Fruit fly (Drosophila melanogaster) whole organism, embryonic: Measurements from ENCODE around the gene dock.
A peak's percentile ranks its signal among the peaks of the same experiment; 100 is the strongest.

Source experiments
- Aef1 ChIP-seq: fragments of 200-800 bp; sonication (Bioruptor generic); IDR thresholded peaks from 3 replicates; pipeline ENCODE4 v1.3.6; 2022; ENCODE audit warnings: missing biosample characterization, missing genetic modification characterization
- CG10209 ChIP-seq: fragments of 200-800 bp; sonication (Bioruptor generic); optimal IDR thresholded peaks from 3 replicates; lab custom pipeline; 2017; ENCODE audit warnings: missing biosample characterization, mild to moderate bottlenecking, missing genetic modification characterization, missing genetic modification reagents
- CG10267 ChIP-seq: fragments of 200-800 bp; sonication (Bioruptor generic); optimal IDR thresholded peaks from 2 replicates; lab custom pipeline; 2018; ENCODE audit warnings: missing biosample characterization, mild to moderate bottlenecking, missing genetic modification characterization, moderate library complexity
- CG10543 ChIP-seq: fragments of 200-800 bp; sonication (Bioruptor generic); optimal IDR thresholded peaks from 3 replicates; lab custom pipeline; 2017; ENCODE audit warnings: missing biosample characterization, mild to moderate bottlenecking, missing genetic modification characterization, moderate library complexity
- CG11085 ChIP-seq: fragments of 200-800 bp; sonication (Bioruptor generic); IDR thresholded peaks from 2 replicates; pipeline ENCODE4 v1.3.6; 2022; ENCODE audit warnings: missing biosample characterization, missing genetic modification characterization
- CG12104 ChIP-seq: fragments of 200-800 bp; sonication (Bioruptor generic); optimal IDR thresholded peaks from 3 replicates; lab custom pipeline; 2016; ENCODE audit warnings: missing biosample characterization, missing genetic modification characterization
- CG13775 ChIP-seq: fragments of 200-800 bp; sonication (Bioruptor generic); optimal IDR thresholded peaks from 3 replicates; lab custom pipeline; 2017; ENCODE audit warnings: missing biosample characterization, mild to moderate bottlenecking, missing genetic modification characterization
- CG14710 ChIP-seq: fragments of 200-800 bp; sonication (Bioruptor generic); optimal IDR thresholded peaks from 3 replicates; lab custom pipeline; 2019; ENCODE audit warnings: missing biosample characterization, mild to moderate bottlenecking, missing genetic modification characterization, moderate library complexity
- CG15514 ChIP-seq: fragments of 200-800 bp; sonication (Bioruptor generic); optimal IDR thresholded peaks from 3 replicates; lab custom pipeline; 2017; ENCODE audit warnings: missing biosample characterization, missing genetic modification characterization, mild to moderate bottlenecking, moderate library complexity, missing genetic modification reagents
- CG16779 ChIP-seq: fragments of 200-800 bp; sonication (Bioruptor generic); IDR thresholded peaks from 2 replicates; pipeline ENCODE4 v1.3.6; 2022; ENCODE audit warnings: missing biosample characterization, missing genetic modification characterization
- CG2116 ChIP-seq: fragments of 200-800 bp; sonication (Bioruptor generic); optimal IDR thresholded peaks from 3 replicates; lab custom pipeline; 2018; ENCODE audit warnings: missing biosample characterization, mild to moderate bottlenecking, missing genetic modification characterization
- CG4617 ChIP-seq: fragments of 200-800 bp; sonication (Bioruptor generic); optimal IDR thresholded peaks from 3 replicates; lab custom pipeline; 2016; ENCODE audit warnings: missing biosample characterization, missing genetic modification characterization, borderline replicate concordance
- CG7372 ChIP-seq: fragments of 200-800 bp; sonication (Bioruptor generic); IDR thresholded peaks from 2 replicates; pipeline ENCODE4 v1.3.6; 2022; ENCODE audit warnings: missing biosample characterization, missing genetic modification characterization
- D19A ChIP-seq: fragments of 200-800 bp; optimal IDR thresholded peaks from 3 replicates; lab custom pipeline; 2019; ENCODE audit warnings: missing biosample characterization, mild to moderate bottlenecking, missing genetic modification characterization, moderate library complexity
- Dad ChIP-seq: fragments of 200-800 bp; sonication (Bioruptor generic); optimal IDR thresholded peaks from 3 replicates; lab custom pipeline; 2016; ENCODE audit warnings: missing biosample characterization, missing genetic modification characterization
- Dip3 ChIP-seq: fragments of 200-800 bp; sonication (Bioruptor generic); optimal IDR thresholded peaks from 3 replicates; lab custom pipeline; 2016; ENCODE audit warnings: missing biosample characterization, missing genetic modification characterization
- Doc2 ChIP-seq: fragments of 200-800 bp; sonication (Bioruptor generic); IDR thresholded peaks from 2 replicates; pipeline ENCODE4 v1.3.6; 2022; ENCODE audit warnings: missing biosample characterization, missing genetic modification characterization
- Dref ChIP-seq: fragments of 200-800 bp; sonication (Bioruptor generic); IDR thresholded peaks from 2 replicates; pipeline ENCODE4 v1.3.6; 2022; ENCODE audit warnings: missing biosample characterization, missing genetic modification characterization
- Eip74EF ChIP-seq, 2 experiments: fragments of 200-800 bp in 1 of 2; fragments of >200 bp in 1 of 2; sonication (Bioruptor generic) in 1 of 2; optimal IDR thresholded peaks; 2 replicates each; lab custom pipeline; 2017 to 2019; ENCODE audit warnings: missing biosample characterization in 2 of 2, missing genetic modification characterization in 2 of 2, mild to moderate bottlenecking in 1 of 2, moderate library complexity in 1 of 2
- Elba2 ChIP-seq: fragments of 200-800 bp; sonication (Bioruptor generic); optimal IDR thresholded peaks from 3 replicates; lab custom pipeline; 2016; ENCODE audit warnings: missing biosample characterization, missing genetic modification characterization
- Fer2 ChIP-seq: fragments of 200-800 bp; sonication (Bioruptor generic); optimal IDR thresholded peaks from 2 replicates; lab custom pipeline; 2018; ENCODE audit warnings: missing biosample characterization, mild to moderate bottlenecking, missing genetic modification characterization, moderate library complexity
- HHEX ChIP-seq: fragments of 200-800 bp; sonication (Bioruptor generic); optimal IDR thresholded peaks from 3 replicates; lab custom pipeline; 2017; ENCODE audit warnings: missing biosample characterization, mild to moderate bottlenecking, missing genetic modification characterization, missing genetic modification reagents
- HLH54F ChIP-seq: fragments of 200-800 bp; sonication (Bioruptor generic); optimal IDR thresholded peaks from 3 replicates; lab custom pipeline; 2016; ENCODE audit warnings: missing biosample characterization, missing genetic modification characterization
- Mes4 ChIP-seq: fragments of 200-800 bp; sonication (Bioruptor generic); optimal IDR thresholded peaks from 2 replicates; lab custom pipeline; 2016; ENCODE audit warnings: missing biosample characterization, missing genetic modification characterization
- NC2β ChIP-seq: fragments of 200-800 bp; sonication (Bioruptor generic); optimal IDR thresholded peaks from 2 replicates; lab custom pipeline; 2016; ENCODE audit warnings: missing biosample characterization, missing genetic modification characterization
- NfI ChIP-seq: fragments of 200-800 bp; sonication (Bioruptor generic); optimal IDR thresholded peaks from 3 replicates; lab custom pipeline; 2018; ENCODE audit warnings: missing biosample characterization, mild to moderate bottlenecking, missing genetic modification characterization, moderate library complexity
- Side ChIP-seq: fragments of 200-800 bp; sonication (Bioruptor generic); optimal IDR thresholded peaks from 2 replicates; lab custom pipeline; 2016; ENCODE audit warnings: missing biosample characterization, missing genetic modification characterization
- Six4 ChIP-seq: fragments of 200-800 bp; sonication (Bioruptor generic); optimal IDR thresholded peaks from 2 replicates; lab custom pipeline; 2016; ENCODE audit warnings: missing biosample characterization, missing genetic modification characterization
- Ssrp ChIP-seq: fragments of 200-800 bp; sonication (Bioruptor generic); optimal IDR thresholded peaks from 2 replicates; lab custom pipeline; 2018; ENCODE audit warnings: missing biosample characterization, mild to moderate bottlenecking, missing genetic modification characterization, moderate library complexity
- Trl ChIP-seq, 3 experiments: fragments of >200 bp in 2 of 3; fragments of 200-800 bp in 1 of 3; sonication (Bioruptor generic) in 1 of 3; optimal IDR thresholded peaks; 2 replicates in 1 of 3; 3 replicates in 2 of 3; lab custom pipeline; 2016 to 2017; ENCODE audit warnings: missing biosample characterization in 1 of 3, missing genetic modification characterization in 1 of 3
- Xrp1 ChIP-seq: fragments of 200-800 bp; sonication (Bioruptor generic); IDR thresholded peaks from 2 replicates; pipeline ENCODE4 v1.3.6; 2022; ENCODE audit warnings: missing biosample characterization, missing genetic modification characterization
- ash1 ChIP-seq: fragments of 200-800 bp; sonication (Bioruptor generic); optimal IDR thresholded peaks from 2 replicates; lab custom pipeline; 2018; ENCODE audit warnings: missing biosample characterization, mild to moderate bottlenecking, missing genetic modification characterization
- ato ChIP-seq: fragments of 200-800 bp; sonication (Bioruptor generic); IDR thresholded peaks from 2 replicates; pipeline ENCODE4 v1.3.6; 2022; ENCODE audit warnings: missing biosample characterization, missing genetic modification characterization; ENCODE audit not compliant: partially characterized antibody
- bab2 ChIP-seq: fragments of 200-800 bp; sonication (Bioruptor generic); optimal IDR thresholded peaks from 2 replicates; lab custom pipeline; 2016; ENCODE audit warnings: missing biosample characterization, missing genetic modification characterization
- btn ChIP-seq: fragments of 200-800 bp; sonication (Bioruptor generic); optimal IDR thresholded peaks from 2 replicates; lab custom pipeline; 2016; ENCODE audit warnings: missing biosample characterization, missing genetic modification characterization
- cwo ChIP-seq: fragments of 200-800 bp; sonication (Bioruptor generic); optimal IDR thresholded peaks from 3 replicates; lab custom pipeline; 2017; ENCODE audit warnings: missing biosample characterization, missing genetic modification characterization, mild to moderate bottlenecking, moderate library complexity, missing genetic modification reagents
- dm ChIP-seq: fragments of 200-800 bp; sonication (Bioruptor generic); optimal IDR thresholded peaks from 3 replicates; lab custom pipeline; 2016; ENCODE audit warnings: missing biosample characterization, missing genetic modification characterization
- emc ChIP-seq: fragments of 200-800 bp; sonication (Bioruptor generic); optimal IDR thresholded peaks from 2 replicates; lab custom pipeline; 2016; ENCODE audit warnings: missing biosample characterization, missing genetic modification characterization
- fd64A ChIP-seq: fragments of 200-800 bp; sonication (Bioruptor generic); optimal IDR thresholded peaks from 3 replicates; lab custom pipeline; 2018; ENCODE audit warnings: missing biosample characterization, mild to moderate bottlenecking, missing genetic modification characterization
- fru ChIP-seq: fragments of >200 bp; optimal IDR thresholded peaks from 2 replicates; lab custom pipeline; 2017
- peb ChIP-seq: fragments of 200-800 bp; sonication (Bioruptor generic); IDR thresholded peaks from 2 replicates; pipeline ENCODE4 v1.3.6; 2022; ENCODE audit warnings: missing biosample characterization, missing genetic modification characterization
- sna ChIP-seq: fragments of 200-800 bp; sonication (Bioruptor generic); IDR thresholded peaks from 2 replicates; pipeline ENCODE4 v1.3.6; 2022; ENCODE audit warnings: missing biosample characterization, missing genetic modification characterization; ENCODE audit not compliant: partially characterized antibody
- sr ChIP-seq: fragments of 200-800 bp; sonication (Bioruptor generic); IDR thresholded peaks from 3 replicates; pipeline ENCODE4 v1.3.6; 2022; ENCODE audit warnings: missing biosample characterization, missing genetic modification characterization
- tap ChIP-seq: fragments of 200-800 bp; optimal IDR thresholded peaks from 3 replicates; lab custom pipeline; 2019; ENCODE audit warnings: missing biosample characterization, mild to moderate bottlenecking, missing genetic modification characterization, moderate library complexity
- tin ChIP-seq: fragments of 200-800 bp; sonication (Bioruptor generic); optimal IDR thresholded peaks from 3 replicates; lab custom pipeline; 2016; ENCODE audit warnings: missing biosample characterization, missing genetic modification characterization
- tup ChIP-seq: fragments of 200-800 bp; sonication (Bioruptor generic); optimal IDR thresholded peaks from 2 replicates; lab custom pipeline; 2016; ENCODE audit warnings: missing biosample characterization, mild to moderate bottlenecking, missing genetic modification characterization, moderate library complexity
- unc-4 ChIP-seq: fragments of 200-800 bp; sonication (Bioruptor generic); IDR thresholded peaks from 2 replicates; pipeline ENCODE4 v1.3.6; 2022; ENCODE audit warnings: missing biosample characterization, missing genetic modification characterization; ENCODE audit not compliant: partially characterized antibody
- usp ChIP-seq: fragments of >200 bp; optimal IDR thresholded peaks from 2 replicates; lab custom pipeline; 2017; ENCODE audit warnings: missing biosample characterization, missing genetic modification characterization
- vnd ChIP-seq: fragments of 200-800 bp; sonication (Bioruptor generic); IDR thresholded peaks from 3 replicates; pipeline ENCODE4 v1.3.6; 2022; ENCODE audit warnings: missing biosample characterization, missing genetic modification characterization; ENCODE audit not compliant: partially characterized antibody
- z ChIP-seq: fragments of 200-800 bp; sonication (Bioruptor generic); IDR thresholded peaks from 3 replicates; pipeline ENCODE4 v1.3.6; 2022; ENCODE audit warnings: missing biosample characterization, missing genetic modification characterization

Gene dock

dm6 chr2L:815785-816389 lies 9.9 kb upstream of the dock start, which contains the start of the genes Saf6 and Pex12:
Gene Saf6, minus strand, starts transcription at chr2L:815950.
Gene Pex12, plus strand, starts transcription at chr2L:815993.
- TF ChIP-seq Trl (optimal IDR thresholded peaks at IDR 0.05; lab: Kevin White, UChicago) (no peak), Trl (GFP tag; optimal IDR thresholded peaks at IDR 0.05; lab: Kevin White, UChicago) (no peak), Six4 (GFP tag; lab: Kevin White, UChicago) (no peak), CG14710 (tag; lab: Kevin White, UChicago) (peak; percentile 21), Elba2 (no peak), NfI (GFP tag; lab: Kevin White, UChicago) (no peak), Doc2 (GFP tag; lab: Robert Waterston, UW) (no peak), Dip3 (GFP tag; lab: Kevin White, UChicago) (no peak), Aef1 (GFP tag; lab: Robert Waterston, UW) (no peak), CG16779 (GFP tag; lab: Robert Waterston, UW) (no peak), CG12104 (GFP tag; lab: Kevin White, UChicago) (no peak), CG15514 (GFP tag; lab: Kevin White, UChicago) (peak; percentile 3), sna (peak; percentile 85), CG13775 (GFP tag; lab: Kevin White, UChicago) (peak; percentile 8), dm (GFP tag; lab: Kevin White, UChicago) (no peak), CG4617 (GFP tag; lab: Kevin White, UChicago) (peak; percentile 70), tup (no peak), CG11085 (GFP tag; lab: Robert Waterston, UW) (no peak), tap (tag; lab: Kevin White, UChicago) (no peak), ash1 (no peak), HLH54F (GFP tag; lab: Kevin White, UChicago) (no peak), z (no peak), Mes4 (no peak), Side (GFP tag; lab: Kevin White, UChicago) (no peak), Dad (no peak), fru (lab: Kevin White, UChicago) (no peak), tin (no peak), CG10209 (GFP tag; lab: Kevin White, UChicago) (no peak), CG10267 (tag; lab: Kevin White, UChicago) (peak; percentile 20), Eip74EF (GFP tag; optimal IDR thresholded peaks at IDR 0.05; lab: Kevin White, UChicago) (no peak), ato (GFP tag; lab: Robert Waterston, UW) (peak; percentile 75), fd64A (GFP tag; lab: Kevin White, UChicago) (no peak), NC2β (GFP tag; lab: Kevin White, UChicago) (no peak), sr (GFP tag; lab: Robert Waterston, UW) (no peak), CG10543 (no peak), vnd (peak; percentile 76), D19A (tag; lab: Kevin White, UChicago) (no peak), emc (GFP tag; lab: Kevin White, UChicago) (no peak), unc-4 (GFP tag; lab: Robert Waterston, UW) (peak; percentile 84), Ssrp (tag; lab: Kevin White, UChicago) (no peak), Fer2 (tag; lab: Kevin White, UChicago) (no peak), usp (GFP tag; lab: Kevin White, UChicago) (no peak), Dref (GFP tag; lab: Robert Waterston, UW) (peak; percentile 88), peb (GFP tag; lab: Robert Waterston, UW) (no peak), Xrp1 (GFP tag; lab: Robert Waterston, UW) (peak; percentile 6; the same call in 1 of the 2 replicates), btn (GFP tag; lab: Kevin White, UChicago) (no peak), bab2 (GFP tag; lab: Kevin White, UChicago) (no peak), HHEX (GFP tag; lab: Kevin White, UChicago) (no peak), CG2116 (GFP tag; lab: Kevin White, UChicago) (peak; percentile 65), cwo (GFP tag; lab: Kevin White, UChicago) (no peak), CG7372 (GFP tag; lab: Robert Waterston, UW) (no peak)
